Worm (Caenorhabditis elegans) whole organism, L3 larva: Measurements from ENCODE around the gene ttbk-4.

Experiments
- aly-2 ChIP-seq: fragments of 150-350 bp; optimal IDR thresholded peaks from 2 replicates; lab custom pipeline; 2014; ENCODE audit warnings: missing biosample characterization, missing genetic modification characterization
- ama-1 ChIP-seq: fragments of 150-350 bp; optimal IDR thresholded peaks from 2 replicates; lab custom pipeline; 2018
- elt-3 ChIP-seq, 3 experiments: fragments of 150-350 bp in 1 of 3; sonication (generic microtip) in 2 of 3; optimal IDR thresholded peaks; 2 replicates in 2 of 3; 4 replicates in 1 of 3; lab custom pipeline; 2014 to 2017; ENCODE audit warnings: missing biosample characterization in 3 of 3, missing genetic modification characterization in 3 of 3
- mdl-1 ChIP-seq: fragments of 150-350 bp; optimal IDR thresholded peaks from 2 replicates; lab custom pipeline; 2014; ENCODE audit warnings: missing biosample characterization, missing genetic modification characterization
- nhr-28 ChIP-seq: fragments of 150-350 bp; optimal IDR thresholded peaks from 2 replicates; lab custom pipeline; 2014; ENCODE audit warnings: missing biosample characterization, missing genetic modification characterization
- snpc-4 ChIP-seq: fragments of 150-350 bp; optimal IDR thresholded peaks from 2 replicates; lab custom pipeline; 2014; ENCODE audit warnings: missing biosample characterization, missing genetic modification characterization

DNA sequence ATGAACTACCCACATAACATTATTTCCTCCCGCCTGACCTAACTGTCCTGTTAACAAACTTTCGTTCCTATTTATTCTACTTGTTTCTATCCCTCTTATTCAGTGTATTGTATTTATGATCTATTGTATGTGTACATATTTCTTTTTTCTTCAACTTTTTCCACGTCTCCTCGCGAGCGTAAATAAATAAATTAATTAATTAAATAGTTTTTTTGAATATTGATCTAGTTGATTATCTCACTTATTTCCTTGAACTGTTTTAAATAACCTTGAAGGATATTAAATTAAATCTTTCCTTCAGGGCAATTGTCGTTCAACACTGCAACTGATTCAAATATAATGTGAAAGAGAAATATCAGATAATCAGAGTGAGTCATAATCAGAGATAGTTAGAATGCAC is 32.1 kb downstream of the ttbk-4 start, which contains the start of gene frk-1:
- TF ChIP-seq snpc-4 (no peak), elt-3 (tag; optimal IDR thresholded peaks at IDR 0.05; lab: Kevin White, UChicago) (no peak), mdl-1 (tag; lab: Kevin White, UChicago) (no peak), nhr-28 (no peak), ama-1 (lab: Kevin White, UChicago) (no peak), aly-2 (tag; lab: Kevin White, UChicago) (no peak)
